Worm (Caenorhabditis elegans) whole organism, L4 larva: ENCODE measurements around the gene fbxa-60.

ENCODE experiments used
- ZK546.5 ChIP-seq, 2 experiments: sonication (generic microtip); optimal IDR thresholded peaks; 2 replicates each; lab custom pipeline; 2017; ENCODE audit warnings: missing biosample characterization in 2 of 2, missing genetic modification characterization in 2 of 2
- attf-4 ChIP-seq: sonication (generic microtip); optimal IDR thresholded peaks from 3 replicates; lab custom pipeline; 2017; ENCODE audit warnings: missing biosample characterization, missing genetic modification characterization
- ceh-32 ChIP-seq: sonication (generic microtip); optimal IDR thresholded peaks from 2 replicates; lab custom pipeline; 2016; ENCODE audit warnings: mild to moderate bottlenecking, missing genetic modification characterization, missing compliant biosample characterization; ENCODE audit not compliant: poor library complexity
- ctbp-1 ChIP-seq: fragments of 200-800 bp; sonication (Bioruptor generic); IDR thresholded peaks from 2 replicates; pipeline ENCODE4 v1.3.6; 2022; ENCODE audit warnings: missing genetic modification reagents, missing genetic modification characterization, missing compliant biosample characterization
- egl-27 ChIP-seq: sonication (generic microtip); optimal IDR thresholded peaks from 3 replicates; lab custom pipeline; 2017; ENCODE audit warnings: missing biosample characterization, missing genetic modification reagents, missing genetic modification characterization
- lim-7 ChIP-seq: fragments of 200-800 bp; sonication (Bioruptor generic); IDR thresholded peaks from 2 replicates; pipeline ENCODE4 v1.3.6; 2022; ENCODE audit warnings: missing genetic modification characterization, missing compliant biosample characterization
- nhr-10 ChIP-seq: fragments of 150-350 bp; optimal IDR thresholded peaks from 2 replicates; lab custom pipeline; 2014; ENCODE audit warnings: missing biosample characterization, missing genetic modification characterization
- nhr-11 ChIP-seq: fragments of 150-350 bp; optimal IDR thresholded peaks from 2 replicates; lab custom pipeline; 2014; ENCODE audit warnings: missing biosample characterization, missing genetic modification characterization
- nhr-76 ChIP-seq: fragments of 150-350 bp; optimal IDR thresholded peaks from 2 replicates; lab custom pipeline; 2014; ENCODE audit warnings: missing biosample characterization, missing genetic modification characterization
- pha-4 ChIP-seq, 2 experiments: fragments of 150-350 bp in 1 of 2; fragments of 200-800 bp in 1 of 2; sonication (Bioruptor generic) in 1 of 2; IDR thresholded peaks in 1 of 2; optimal IDR thresholded peaks in 1 of 2; 2 replicates each; pipeline versions ENCODE4 v1.3.6 to Lab custom; 2014 to 2022; ENCODE audit warnings: missing genetic modification characterization in 2 of 2, missing genetic modification reagents in 2 of 2, missing biosample characterization in 1 of 2, missing compliant biosample characterization in 1 of 2
- rbr-2 ChIP-seq: sonication (generic microtip); optimal IDR thresholded peaks from 2 replicates; lab custom pipeline; 2016; ENCODE audit warnings: missing genotype, missing genetic modification characterization, missing compliant biosample characterization
- skn-1 ChIP-seq: fragments of 150-350 bp; optimal IDR thresholded peaks from 2 replicates; lab custom pipeline; 2014; ENCODE audit warnings: missing biosample characterization, missing genetic modification characterization
- zip-2 ChIP-seq: fragments of 150-350 bp; optimal IDR thresholded peaks from 2 replicates; lab custom pipeline; 2014; ENCODE audit warnings: missing biosample characterization, missing genetic modification characterization
- ztf-11 ChIP-seq: fragments of 150-350 bp; optimal IDR thresholded peaks from 2 replicates; lab custom pipeline; 2014; ENCODE audit warnings: missing biosample characterization, missing genetic modification characterization

- TF ChIP-seq nhr-76 (tag; lab: Kevin White, UChicago) = no peak
- TF ChIP-seq ztf-11 (tag; lab: Kevin White, UChicago) = no peak
- no peak for TF ChIP-seq ZK546.5 (tag; optimal IDR thresholded peaks at IDR 0.05; lab: Kevin White, UChicago)
- TF ChIP-seq rbr-2 = no peak
- no peak for TF ChIP-seq ceh-32 (tag; lab: Kevin White, UChicago)
- TF ChIP-seq ctbp-1 (GFP tag; lab: Robert Waterston, UW) = no peak
- TF ChIP-seq attf-4 (tag; lab: Kevin White, UChicago) = no peak
- no peak for TF ChIP-seq egl-27
- no peak for TF ChIP-seq skn-1
- no peak for TF ChIP-seq nhr-11 (tag; lab: Kevin White, UChicago)
- TF ChIP-seq lim-7 (GFP tag; lab: Robert Waterston, UW) = no peak
- no peak for TF ChIP-seq nhr-10 (tag; lab: Kevin White, UChicago)
- TF ChIP-seq pha-4 (GFP tag; IDR thresholded peaks at IDR 0.05; lab: Robert Waterston, UW) = no peak
- TF ChIP-seq pha-4 (tag; optimal IDR thresholded peaks at IDR 0.05; lab: Kevin White, UChicago) = no peak
- no peak for TF ChIP-seq zip-2 (tag; lab: Kevin White, UChicago)
Observed at ce11 chrIII:896904-897303, 49.2 kb downstream of the fbxa-60 start.
